Worm (Caenorhabditis elegans) whole organism, dauer: ENCODE results near the gene fipr-15.

ENCODE experiments used
- unc-62 ChIP-seq: sonication (generic microtip); optimal IDR thresholded peaks from 2 replicates; lab custom pipeline; 2017; ENCODE audit warnings: missing biosample characterization, missing genetic modification reagents, missing genetic modification characterization

fipr-15 gene

DNA sequence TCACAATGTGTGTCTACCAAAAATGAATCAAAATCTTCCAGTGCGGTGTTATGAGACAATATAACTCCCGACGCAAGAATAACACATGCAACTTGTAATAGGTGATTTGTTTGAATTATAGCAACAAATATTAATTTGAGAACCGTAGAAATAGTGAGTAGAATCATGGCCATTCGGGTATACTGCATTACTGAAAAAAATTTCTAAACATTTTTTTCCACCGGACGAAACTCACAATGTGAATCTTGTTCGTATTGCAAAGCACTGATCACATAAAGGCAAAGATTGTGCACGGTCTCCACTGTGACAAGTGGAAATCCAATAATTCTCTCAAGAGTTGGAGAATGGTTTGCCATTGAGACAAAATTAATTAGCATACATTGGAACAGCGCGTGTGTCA lies 22.1 kb downstream of the fipr-15 start:
- no peak for TF ChIP-seq unc-62 (GFP tag; lab: Kevin White, UChicago)

DNA sequence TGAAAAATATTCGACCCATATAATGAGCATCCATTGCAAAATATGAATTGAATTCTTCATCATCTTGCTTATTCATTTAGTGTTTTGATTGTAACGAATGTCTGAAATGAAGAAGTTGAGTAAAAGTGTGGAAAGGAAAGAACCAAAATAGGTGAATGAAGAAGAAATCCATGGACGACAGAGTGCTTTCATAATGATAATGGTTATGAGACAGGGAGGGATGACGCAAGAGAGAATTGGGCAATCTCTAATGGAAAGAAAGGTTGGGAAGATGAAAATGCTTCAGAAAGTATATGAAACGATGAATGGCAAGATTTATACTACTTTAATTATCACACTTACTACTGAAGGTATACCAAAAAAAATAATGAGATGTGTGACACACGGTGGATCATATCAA lies 23.9 kb downstream of the fipr-15 start, which contains the start of gene ZK596.3:
Gene ZK596.3, minus strand, starts transcription at position 101 of the 400 bp plus-strand sequence.
- no peak for TF ChIP-seq unc-62 (GFP tag; lab: Kevin White, UChicago)

- TF ChIP-seq unc-62 (GFP tag; lab: Kevin White, UChicago): no peak
These were observed 28.8 kb downstream of the fipr-15 start, which contains the start of gene ZK596.2 for ce11 chrIV:10909206-10909605. TSS of gene ZK596.2 (minus strand) at chrIV:10909306.

- no peak for TF ChIP-seq unc-62 (GFP tag; lab: Kevin White, UChicago)
These were observed 29.3 kb downstream of the fipr-15 start, which contains the start of gene pyk-2 for ce11 chrIV:10909708-10910107. TSS of gene pyk-2 (plus strand) at chrIV:10909913.

DNA sequence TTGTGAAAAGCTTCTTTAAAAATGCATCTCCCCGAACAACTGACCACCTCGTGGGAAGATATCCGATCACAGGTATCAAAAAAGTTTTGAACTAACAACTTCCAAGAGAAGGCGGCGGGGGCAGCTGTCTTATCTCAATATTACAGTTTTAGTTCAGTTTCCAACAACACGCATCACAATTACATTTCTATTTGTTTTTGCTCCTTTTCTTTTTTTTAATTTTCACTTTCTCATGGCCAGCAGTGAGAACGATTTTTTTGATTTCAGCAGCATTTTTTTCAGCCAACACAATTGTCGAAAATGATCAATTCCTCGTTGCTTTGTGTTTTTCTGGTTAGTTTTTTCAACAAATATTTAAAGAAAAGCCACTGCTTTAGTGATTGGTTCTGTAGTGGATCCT lies 32.7 kb downstream of the fipr-15 start, which contains the start of gene ZK593.2:
Gene ZK593.2, plus strand, starts transcription at position 301 of the 400 bp plus-strand sequence.
- TF ChIP-seq unc-62 (GFP tag; lab: Kevin White, UChicago): no peak

DNA sequence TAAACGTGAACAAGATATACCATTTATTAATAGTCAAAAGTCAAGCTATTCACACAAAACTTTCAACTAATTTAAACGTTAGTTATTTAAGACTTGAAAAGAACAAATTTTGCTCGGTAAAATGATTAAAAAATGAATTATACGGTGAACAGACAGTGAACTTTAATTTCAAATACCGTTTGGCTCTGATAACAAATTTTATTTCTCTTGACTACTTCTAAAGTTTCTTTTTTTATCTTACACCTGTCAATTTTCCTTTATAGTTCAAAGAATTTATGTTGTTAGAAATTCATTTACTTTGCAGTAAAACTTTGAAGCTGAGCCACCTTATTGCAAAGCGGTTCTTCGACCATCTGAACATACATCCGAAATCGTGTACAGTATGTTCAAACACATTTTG lies 35.0 kb downstream of the fipr-15 start, which contains the start of gene ZK593.3:
Gene ZK593.3, plus strand, starts transcription at position 301 of the 400 bp plus-strand sequence.
- TF ChIP-seq unc-62 (GFP tag; lab: Kevin White, UChicago): no peak

DNA sequence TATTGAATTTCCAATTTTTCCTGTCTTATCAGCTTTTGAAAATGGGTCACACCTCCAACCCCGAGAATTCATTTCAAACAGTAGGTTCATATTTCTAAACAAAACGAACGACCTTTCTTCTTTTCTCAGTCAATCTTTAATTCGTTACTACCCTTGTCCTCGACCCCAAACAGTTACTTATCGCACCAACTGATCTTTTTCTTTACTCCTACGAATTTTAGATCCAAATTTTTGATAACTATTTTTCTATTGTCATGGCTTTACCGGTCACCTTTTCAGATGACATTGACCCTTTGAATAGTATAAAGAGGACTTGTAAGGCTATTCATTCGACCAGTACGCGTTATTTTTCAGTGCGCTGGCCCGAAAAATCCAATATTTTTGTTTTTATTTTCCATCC lies 35.8 kb downstream of the fipr-15 start:
- no peak for TF ChIP-seq unc-62 (GFP tag; lab: Kevin White, UChicago)

DNA sequence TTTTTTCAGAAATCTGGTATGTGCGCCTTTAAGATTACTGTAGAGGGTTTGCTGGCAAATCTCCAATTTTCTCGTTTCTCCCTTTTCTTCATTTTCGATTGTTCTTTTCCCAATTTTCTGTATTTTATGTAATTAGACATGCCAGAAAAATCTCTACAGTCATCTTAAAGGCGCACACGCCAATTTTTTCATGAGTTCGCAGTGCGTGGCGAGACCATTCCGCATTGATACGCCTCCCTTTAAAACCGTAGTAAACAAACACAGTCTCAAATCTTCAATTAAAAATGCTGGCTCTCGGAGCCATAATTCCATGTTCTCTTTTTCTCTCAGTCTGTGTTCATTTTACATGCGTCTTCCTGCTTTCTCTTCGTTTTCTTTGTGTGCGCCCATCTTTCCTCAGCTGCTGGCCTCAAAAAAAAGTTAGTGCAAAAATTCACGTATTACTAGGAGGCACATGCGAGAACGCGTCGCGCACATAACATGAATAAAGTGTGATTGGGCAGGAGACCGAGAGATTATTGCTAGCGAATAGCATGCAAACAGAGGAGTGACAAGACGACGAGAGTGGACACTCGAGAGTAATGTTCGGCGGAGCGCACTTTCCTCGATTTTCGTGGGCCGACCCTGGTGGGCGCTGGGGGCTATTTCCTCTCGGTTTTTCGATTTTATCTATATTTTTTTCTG lies 38.7 kb downstream of the fipr-15 start:
- TF ChIP-seq unc-62 (GFP tag; lab: Kevin White, UChicago): no peak

ce11 chrIV:10919770-10920169 lies 39.4 kb downstream of the fipr-15 start, which contains the start of gene rbr-2:
TSS of gene rbr-2 (plus strand) at chrIV:10920070.
- no peak for TF ChIP-seq unc-62 (GFP tag; lab: Kevin White, UChicago)
